Worm (Caenorhabditis elegans): ENCODE data around the gene grl-30.

The grl-30 gene

ce11 chrV:3555986-3556385 is at the start of gene grl-30:
Gene grl-30 (plus strand): TSS chrV:3556286.
- TF ChIP-seq mdt-29 (GFP tag; IDR thresholded peaks at IDR 0.05) (no peak), nhr-42 (GFP tag; IDR thresholded peaks at IDR 0.05) (no peak), pha-4 (GFP tag; IDR thresholded peaks at IDR 0.05) (no peak), pha-4 (tag; optimal IDR thresholded peaks at IDR 0.05) (no peak), spr-3 (GFP tag; optimal IDR thresholded peaks at IDR 0.05) (no peak), mxl-3 (GFP tag; optimal IDR thresholded peaks at IDR 0.05) (no peak)

ce11 chrV:3507691-3508090 is 48.4 kb upstream of the grl-30 start, which contains the start of gene str-225:
Gene str-225 (plus strand): TSS chrV:3507822.
- TF ChIP-seq unc-62 (GFP tag; optimal IDR thresholded peaks at IDR 0.05 in 1 of 2) = peak in 1 of 2 experiments; percentile 93
- TF ChIP-seq unc-62 (tag; optimal IDR thresholded peaks at IDR 0.05) = no peak
- no peak for TF ChIP-seq php-3 (GFP tag; IDR thresholded peaks at IDR 0.05)

- TF ChIP-seq tag-97 (GFP tag; IDR thresholded peaks at IDR 0.05) = no peak
- TF ChIP-seq Y105C5A.15 (GFP tag; IDR thresholded peaks at IDR 0.05) = no peak
- TF ChIP-seq aha-1 (tag) = peak; percentile 42
- no peak for TF ChIP-seq Y75B8A.6 (GFP tag; IDR thresholded peaks at IDR 0.05)
- no peak for TF ChIP-seq lin-39 (tag; optimal IDR thresholded peaks at IDR 0.05)
- no peak for TF ChIP-seq zfp-3 (GFP tag; conservative IDR thresholded peaks at IDR 0.05)
- no peak for TF ChIP-seq lir-3 (tag; optimal IDR thresholded peaks at IDR 0.05)
- TF ChIP-seq daf-16 (GFP tag; optimal IDR thresholded peaks at IDR 0.05) = no peak
- no peak for TF ChIP-seq daf-16 (tag; optimal IDR thresholded peaks at IDR 0.05)
Measured at ce11 chrV:3509878-3510277, 46.2 kb upstream of the grl-30 start, which contains the start of gene str-228. Gene str-228 (plus strand): TSS chrV:3510178.

- TF ChIP-seq lin-39 (tag; optimal IDR thresholded peaks at IDR 0.05) = no peak
- no peak for TF ChIP-seq R02D3.7 (tag; optimal IDR thresholded peaks at IDR 0.05)
- no peak for TF ChIP-seq dmd-6 (GFP tag; IDR thresholded peaks at IDR 0.05)
- TF ChIP-seq tra-1 (GFP tag; IDR thresholded peaks at IDR 0.05) = no peak
- no peak for TF ChIP-seq nhr-42 (GFP tag; IDR thresholded peaks at IDR 0.05)
- no peak for TF ChIP-seq hmg-1.1 (GFP tag; IDR thresholded peaks at IDR 0.05)
- no peak for TF ChIP-seq spr-3 (GFP tag; optimal IDR thresholded peaks at IDR 0.05)
- no peak for TF ChIP-seq F44E2.7 (GFP tag; IDR thresholded peaks at IDR 0.05)
- no peak for TF ChIP-seq Y48G9A.11 (GFP tag; IDR thresholded peaks at IDR 0.05)
- TF ChIP-seq unc-62 (GFP tag; optimal IDR thresholded peaks at IDR 0.05 in 1 of 2) = no peak
- TF ChIP-seq unc-62 (tag; optimal IDR thresholded peaks at IDR 0.05) = no peak
- no peak for TF ChIP-seq nhr-11 (tag; optimal IDR thresholded peaks at IDR 0.05)
- no peak for TF ChIP-seq daf-12 (tag; optimal IDR thresholded peaks at IDR 0.05)
- TF ChIP-seq F49E8.2 (tag; optimal IDR thresholded peaks at IDR 0.05; ENCODE audit: borderline replicate concordance) = no peak
Measured at ce11 chrV:3512381-3512780, 43.7 kb upstream of the grl-30 start, which contains the start of gene str-226. Gene str-226 (plus strand): TSS chrV:3512681.

ce11 chrV:3517889-3518288 is 38.2 kb upstream of the grl-30 start, which contains the start of gene str-227:
Gene str-227 (plus strand): TSS chrV:3518189.
- TF ChIP-seq unc-62 (GFP tag; optimal IDR thresholded peaks at IDR 0.05 in 1 of 2) = peak in 1 of 2 experiments; percentile 2
- no peak for TF ChIP-seq unc-62 (tag; optimal IDR thresholded peaks at IDR 0.05)
- no peak for TF ChIP-seq Y48G9A.11 (GFP tag; IDR thresholded peaks at IDR 0.05)

- TF ChIP-seq nhr-77 (tag; optimal IDR thresholded peaks at IDR 0.05) = peak; percentile 37
- TF ChIP-seq sdz-12 (GFP tag; optimal IDR thresholded peaks at IDR 0.05) = no peak
- TF ChIP-seq mep-1 (tag; optimal IDR thresholded peaks at IDR 0.05) = no peak
- no peak for TF ChIP-seq zfp-3 (GFP tag; conservative IDR thresholded peaks at IDR 0.05)
- TF ChIP-seq aha-1 (tag) = peak; percentile 56
- no peak for TF ChIP-seq daf-16 (GFP tag; optimal IDR thresholded peaks at IDR 0.05)
- TF ChIP-seq daf-16 (tag; optimal IDR thresholded peaks at IDR 0.05) = peak; percentile 72
- peak; percentile 4 for TF ChIP-seq pqm-1 (tag; optimal IDR thresholded peaks at IDR 0.05)
- TF ChIP-seq pha-4 (GFP tag; IDR thresholded peaks at IDR 0.05) = no peak
- TF ChIP-seq pha-4 (tag; optimal IDR thresholded peaks at IDR 0.05) = peak; percentile 30
- peak in 1 of 2 experiments; percentile 27 for TF ChIP-seq unc-62 (GFP tag; optimal IDR thresholded peaks at IDR 0.05 in 1 of 2)
- no peak for TF ChIP-seq unc-62 (tag; optimal IDR thresholded peaks at IDR 0.05)
- peak; percentile 54 for TF ChIP-seq nhr-28 (tag; optimal IDR thresholded peaks at IDR 0.05)
Measured at ce11 chrV:3523262-3523661, 32.8 kb upstream of the grl-30 start, which contains the start of gene irg-1. Gene irg-1 (plus strand): TSS chrV:3523587.
